Fruit fly (Drosophila melanogaster) whole organism, embryonic: ENCODE data around the gene Nplp3.

Experiments used
- CG1647 ChIP-seq: fragments of 200-800 bp; sonication (Bioruptor generic); optimal IDR thresholded peaks from 3 replicates; lab custom pipeline; 2016; ENCODE audit warnings: missing biosample characterization, missing genetic modification characterization
- CG3163 ChIP-seq: fragments of 200-800 bp; sonication (Bioruptor generic); optimal IDR thresholded peaks from 3 replicates; lab custom pipeline; 2016; ENCODE audit warnings: missing biosample characterization, missing genetic modification characterization
- CG32767 ChIP-seq: fragments of 200-800 bp; sonication (Bioruptor generic); IDR thresholded peaks from 2 replicates; pipeline ENCODE4 v1.3.6; 2022; ENCODE audit warnings: missing biosample characterization, missing genetic modification characterization
- CG4282 ChIP-seq: fragments of 200-800 bp; sonication (Bioruptor generic); optimal IDR thresholded peaks from 2 replicates; lab custom pipeline; 2016; ENCODE audit warnings: missing biosample characterization, missing genetic modification characterization
- CG7786 ChIP-seq: fragments of 200-800 bp; sonication (Bioruptor generic); optimal IDR thresholded peaks from 2 replicates; lab custom pipeline; 2016; ENCODE audit warnings: missing biosample characterization, missing genetic modification characterization

- no peak for TF ChIP-seq CG1647 (GFP tag; lab: Kevin White, UChicago)
- no peak for TF ChIP-seq CG32767 (GFP tag; lab: Robert Waterston, UW)
- no peak for TF ChIP-seq CG4282 (GFP tag; lab: Kevin White, UChicago)
- TF ChIP-seq CG7786: no peak
- no peak for TF ChIP-seq CG3163 (GFP tag; lab: Kevin White, UChicago)
Observed at dm6 chr3L:16331633-16332032, 13.8 kb downstream of the Nplp3 start, which contains the start of gene retinin.
